Worm (Caenorhabditis elegans) whole organism, L1 larva: Measurements from ENCODE around the gene cpg-19.

ENCODE experiments used
- F16B12.6 ChIP-seq: fragments of 150-350 bp; optimal IDR thresholded peaks from 2 replicates; lab custom pipeline; 2014; ENCODE audit warnings: missing biosample characterization, missing genetic modification characterization
- aha-1 ChIP-seq: fragments of 150-350 bp; optimal IDR thresholded peaks from 2 replicates; lab custom pipeline; 2014; ENCODE audit warnings: missing biosample characterization, missing genetic modification characterization
- alr-1 ChIP-seq: fragments of 200-800 bp; sonication (Bioruptor generic); optimal IDR thresholded peaks from 2 replicates; lab custom pipeline; 2018; ENCODE audit warnings: borderline replicate concordance, mild to moderate bottlenecking, missing genetic modification characterization, missing compliant biosample characterization
- aly-2 ChIP-seq: fragments of 150-350 bp; optimal IDR thresholded peaks from 2 replicates; lab custom pipeline; 2014; ENCODE audit warnings: missing biosample characterization, missing genetic modification characterization
- blmp-1 ChIP-seq: fragments of 150-350 bp; optimal IDR thresholded peaks from 2 replicates; lab custom pipeline; 2014; ENCODE audit warnings: missing biosample characterization, missing genetic modification characterization
- ceh-8 ChIP-seq: fragments of 200-800 bp; sonication (Bioruptor generic); optimal IDR thresholded peaks from 2 replicates; lab custom pipeline; 2018; ENCODE audit warnings: mild to moderate bottlenecking, missing genetic modification characterization, moderate library complexity, missing compliant biosample characterization
- ceh-90 ChIP-seq: sonication (generic microtip); optimal IDR thresholded peaks from 2 replicates; lab custom pipeline; 2016; ENCODE audit warnings: missing genetic modification characterization, missing compliant biosample characterization
- ces-1 ChIP-seq: fragments of 150-350 bp; optimal IDR thresholded peaks from 2 replicates; lab custom pipeline; 2014; ENCODE audit warnings: missing biosample characterization, missing genetic modification reagents, missing genetic modification characterization
- efl-1 ChIP-seq, 4 experiments: fragments of 150-350 bp; optimal IDR thresholded peaks in 3 of 4; peaks in 1 of 4; 1 replicate in 1 of 4; 2 replicates in 3 of 4; lab custom pipeline; 2014; ENCODE audit warnings: missing biosample characterization in 2 of 4, missing genetic modification characterization in 2 of 4, missing genetic modification reagents in 2 of 4
- efl-3 ChIP-seq: fragments of 200-800 bp; sonication (Bioruptor generic); optimal IDR thresholded peaks from 2 replicates; lab custom pipeline; 2018; ENCODE audit warnings: mild to moderate bottlenecking, missing genetic modification characterization, missing compliant biosample characterization
- egl-27 ChIP-seq, 2 experiments: fragments of 150-350 bp in 1 of 2; sonication (generic microtip); optimal IDR thresholded peaks; 3 replicates each; lab custom pipeline; 2017 to 2018; ENCODE audit warnings: missing biosample characterization in 2 of 2, missing genetic modification characterization in 2 of 2, missing genetic modification reagents in 2 of 2
- elt-3 ChIP-seq, 6 experiments: fragments of 150-350 bp in 1 of 6; sonication (generic microtip); optimal IDR thresholded peaks; 2 replicates each; lab custom pipeline; 2017 to 2018; ENCODE audit warnings: missing biosample characterization in 6 of 6, missing genetic modification characterization in 6 of 6, inconsistent platforms in 1 of 6
- ets-5 ChIP-seq: fragments of 200-800 bp; sonication (Bioruptor generic); IDR thresholded peaks from 2 replicates; pipeline ENCODE4 v1.3.6; 2022; ENCODE audit warnings: missing genetic modification characterization, missing compliant biosample characterization
- fkh-8 ChIP-seq: sonication (generic microtip); optimal IDR thresholded peaks from 2 replicates; lab custom pipeline; 2016; ENCODE audit warnings: mild to moderate bottlenecking, missing genetic modification characterization, missing compliant biosample characterization
- hlh-4 ChIP-seq: sonication (generic microtip); optimal IDR thresholded peaks from 2 replicates; lab custom pipeline; 2016; ENCODE audit warnings: mild to moderate bottlenecking, missing genetic modification characterization, missing compliant biosample characterization
- irx-1 ChIP-seq: sonication (generic microtip); optimal IDR thresholded peaks from 2 replicates; lab custom pipeline; 2016; ENCODE audit warnings: missing genetic modification characterization, missing compliant biosample characterization
- isw-1 ChIP-seq: fragments of 200-800 bp; sonication (Bioruptor generic); IDR thresholded peaks from 2 replicates; pipeline ENCODE4 v1.3.6; 2022; ENCODE audit warnings: missing genetic modification characterization, missing compliant biosample characterization
- lin-14 ChIP-seq: fragments of 200-800 bp; sonication (Bioruptor generic); optimal IDR thresholded peaks from 2 replicates; lab custom pipeline; 2018; ENCODE audit warnings: mild to moderate bottlenecking, missing genetic modification characterization, moderate library complexity, missing compliant biosample characterization
- lin-15B ChIP-seq: fragments of 150-350 bp; sonication (generic microtip); optimal IDR thresholded peaks from 3 replicates; lab custom pipeline; 2014; ENCODE audit warnings: missing biosample characterization, missing genetic modification characterization
- lin-35 ChIP-seq, 2 experiments: fragments of 150-350 bp; optimal IDR thresholded peaks; 2 replicates each; lab custom pipeline; 2014; ENCODE audit warnings: missing biosample characterization in 2 of 2, missing genetic modification characterization in 2 of 2, missing genetic modification reagents in 2 of 2
- lir-3 ChIP-seq: sonication (generic microtip); optimal IDR thresholded peaks from 2 replicates; lab custom pipeline; 2016; ENCODE audit warnings: mild to moderate bottlenecking, missing genetic modification characterization, moderate library complexity, missing compliant biosample characterization; ENCODE audit not compliant: poor library complexity
- mab-9 ChIP-seq: fragments of 200-800 bp; sonication (Bioruptor generic); IDR thresholded peaks from 2 replicates; pipeline ENCODE4 v1.3.6; 2022; ENCODE audit warnings: missing genetic modification reagents, missing genetic modification characterization, missing compliant biosample characterization
- nhr-11 ChIP-seq: fragments of 150-350 bp; optimal IDR thresholded peaks from 2 replicates; lab custom pipeline; 2014; ENCODE audit warnings: missing biosample characterization, missing genetic modification characterization
- nhr-12 ChIP-seq: sonication (generic microtip); optimal IDR thresholded peaks from 2 replicates; lab custom pipeline; 2017; ENCODE audit warnings: missing biosample characterization, missing genetic modification characterization
- nhr-84 ChIP-seq: sonication (generic microtip); optimal IDR thresholded peaks from 2 replicates; lab custom pipeline; 2017; ENCODE audit warnings: missing biosample characterization, missing genetic modification characterization
- nhr-85 ChIP-seq: sonication (generic microtip); peaks from one replicate; lab custom pipeline; 2016; ENCODE audit warnings: missing genetic modification characterization, inconsistent platforms, missing compliant biosample characterization
- pqm-1 ChIP-seq: sonication (generic microtip); optimal IDR thresholded peaks from 3 replicates; lab custom pipeline; 2017; ENCODE audit warnings: missing biosample characterization, missing genetic modification characterization
- rnt-1 ChIP-seq: sonication (generic microtip); optimal IDR thresholded peaks from 2 replicates; lab custom pipeline; 2016; ENCODE audit warnings: mild to moderate bottlenecking, missing genetic modification characterization, moderate library complexity, missing compliant biosample characterization
- snpc-4 ChIP-seq: fragments of 150-350 bp; optimal IDR thresholded peaks from 2 replicates; lab custom pipeline; 2014; ENCODE audit warnings: missing biosample characterization, missing genetic modification characterization
- sox-4 ChIP-seq: sonication (generic microtip); optimal IDR thresholded peaks from 2 replicates; lab custom pipeline; 2016; ENCODE audit warnings: missing genetic modification characterization, missing compliant biosample characterization
- sptf-1 ChIP-seq: fragments of 150-350 bp; optimal IDR thresholded peaks from 2 replicates; lab custom pipeline; 2014; ENCODE audit warnings: missing biosample characterization, missing genetic modification characterization
- swsn-7 ChIP-seq: sonication (generic microtip); optimal IDR thresholded peaks from 2 replicates; lab custom pipeline; 2016; ENCODE audit warnings: missing genetic modification characterization, missing compliant biosample characterization
- tlp-1 ChIP-seq: fragments of 150-350 bp; optimal IDR thresholded peaks from 2 replicates; lab custom pipeline; 2014; ENCODE audit warnings: missing biosample characterization, missing genetic modification characterization
- unc-130 ChIP-seq: fragments of 150-350 bp; optimal IDR thresholded peaks from 2 replicates; lab custom pipeline; 2017; ENCODE audit warnings: missing biosample characterization, missing genetic modification characterization, inconsistent platforms
- unc-30 ChIP-seq: sonication (generic microtip); optimal IDR thresholded peaks from 2 replicates; lab custom pipeline; 2017; ENCODE audit warnings: missing biosample characterization, missing genetic modification characterization
- unc-86 ChIP-seq: sonication (generic microtip); optimal IDR thresholded peaks from 2 replicates; lab custom pipeline; 2016; ENCODE audit warnings: missing genetic modification characterization, missing compliant biosample characterization
- vab-15 ChIP-seq: sonication (generic microtip); optimal IDR thresholded peaks from 2 replicates; lab custom pipeline; 2017; ENCODE audit warnings: missing genotype, mild to moderate bottlenecking, missing genetic modification characterization, missing compliant biosample characterization
- zag-1 ChIP-seq: fragments of 150-350 bp; optimal IDR thresholded peaks from 2 replicates; lab custom pipeline; 2014; ENCODE audit warnings: missing biosample characterization, missing genetic modification characterization

cpg-19 gene

DNA sequence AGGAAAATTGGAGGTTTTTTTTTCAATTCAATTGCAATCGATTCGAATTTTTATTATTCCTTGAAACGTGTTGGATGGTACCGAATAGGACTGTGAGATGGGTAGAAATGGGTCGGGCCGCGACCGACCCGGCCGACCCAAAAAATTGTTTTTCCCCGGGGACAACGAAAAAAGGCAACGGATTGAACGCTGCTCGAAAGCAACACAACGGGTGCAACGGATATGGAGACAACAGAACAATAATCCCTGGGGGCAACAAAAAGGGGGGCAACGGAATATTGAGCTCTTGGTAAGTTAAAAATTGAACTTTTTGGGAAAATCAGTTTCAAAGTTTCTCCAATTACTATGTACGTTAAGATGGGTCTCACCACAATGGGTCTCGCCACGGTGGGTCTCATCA lies 1.7 kb downstream of the cpg-19 start:
- TF ChIP-seq efl-1 (optimal IDR thresholded peaks at IDR 0.05; lab: Kevin White, UChicago) (no peak), efl-1 (GFP tag; optimal IDR thresholded peaks at IDR 0.05 in 1 of 2; lab: Kevin White, UChicago) (peak in 1 of 2 experiments; percentile 52), unc-130 (tag; lab: Kevin White, UChicago) (no peak)

- TF ChIP-seq blmp-1 (tag; lab: Kevin White, UChicago) = peak; percentile 56
- no peak for TF ChIP-seq egl-27 (tag; optimal IDR thresholded peaks at IDR 0.05; lab: Kevin White, UChicago)
- no peak for TF ChIP-seq efl-1 (optimal IDR thresholded peaks at IDR 0.05; lab: Kevin White, UChicago)
- TF ChIP-seq efl-1 (GFP tag; optimal IDR thresholded peaks at IDR 0.05 in 1 of 2; lab: Kevin White, UChicago) = peak in 1 of 2 experiments; percentile 54
Measured at ce11 chrX:16625078-16625808, 3.6 kb downstream of the cpg-19 start.

- TF ChIP-seq nhr-12 = no peak
- no peak for TF ChIP-seq snpc-4 (tag; lab: Kevin White, UChicago)
- TF ChIP-seq ets-5 (GFP tag; lab: Robert Waterston, UW) = no peak
- TF ChIP-seq nhr-11 (tag; lab: Kevin White, UChicago) = no peak
- no peak for TF ChIP-seq lir-3 (tag; lab: Kevin White, UChicago)
- TF ChIP-seq sox-4 (tag; lab: Kevin White, UChicago) = no peak
- TF ChIP-seq lin-15B (tag; lab: Kevin White, UChicago) = no peak
- no peak for TF ChIP-seq efl-3 (GFP tag; lab: Kevin White, UChicago)
- no peak for TF ChIP-seq ceh-8 (GFP tag; lab: Kevin White, UChicago)
- TF ChIP-seq egl-27 (tag; optimal IDR thresholded peaks at IDR 0.05; lab: Kevin White, UChicago) = no peak
- TF ChIP-seq hlh-4 (tag; lab: Kevin White, UChicago) = no peak
- TF ChIP-seq, all 84 proteins: peak for 0
Measured at ce11 chrX:16626817-16627216, 5.2 kb downstream of the cpg-19 start.

- TF ChIP-seq snpc-4 (tag; lab: Kevin White, UChicago) = peak; percentile 92
- TF ChIP-seq aha-1 (tag; lab: Kevin White, UChicago) = no peak
Measured at ce11 chrX:16629168-16629567, 7.6 kb downstream of the cpg-19 start.

ce11 chrX:16629773-16630172 lies 8.2 kb downstream of the cpg-19 start:
- TF ChIP-seq zag-1 (tag; lab: Kevin White, UChicago) (no peak), fkh-8 (tag; lab: Kevin White, UChicago) (no peak), lir-3 (tag; lab: Kevin White, UChicago) (no peak), alr-1 (tag; lab: Kevin White, UChicago) (no peak), vab-15 (tag; lab: Kevin White, UChicago) (no peak), elt-3 (tag; optimal IDR thresholded peaks at IDR 0.05; lab: Kevin White, UChicago) (no peak), aly-2 (tag; lab: Kevin White, UChicago) (no peak), efl-1 (optimal IDR thresholded peaks at IDR 0.05; lab: Kevin White, UChicago) (no peak), efl-1 (GFP tag; optimal IDR thresholded peaks at IDR 0.05 in 1 of 2; lab: Kevin White, UChicago) (peak in 1 of 2 experiments; percentile 29), rnt-1 (tag; lab: Kevin White, UChicago) (no peak), sptf-1 (tag; lab: Kevin White, UChicago) (no peak), mab-9 (no peak), lin-14 (no peak), blmp-1 (tag; lab: Kevin White, UChicago) (peak; percentile 85)

DNA sequence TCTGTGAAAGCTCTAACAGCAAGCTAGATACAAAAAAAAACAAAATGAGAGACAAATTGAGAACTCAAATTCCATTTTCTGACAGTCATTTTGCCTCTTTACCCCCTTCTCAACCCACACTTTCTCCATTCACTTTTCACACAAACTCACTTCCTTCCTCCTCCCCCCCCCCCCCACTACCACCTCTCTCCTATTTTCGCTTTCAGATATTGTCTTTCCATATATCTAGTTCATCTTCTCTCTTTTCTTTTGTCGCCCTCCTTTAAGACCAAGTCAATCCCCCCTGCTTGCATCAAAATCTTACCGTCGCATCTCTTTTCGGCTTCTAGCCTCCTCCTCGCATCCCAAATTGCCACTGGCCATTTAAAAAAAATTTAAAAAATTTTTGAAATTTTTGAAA lies 10.2 kb downstream of the cpg-19 start:
- TF ChIP-seq blmp-1 (tag; lab: Kevin White, UChicago) = peak; percentile 88
- no peak for TF ChIP-seq nhr-12
- TF ChIP-seq, all 84 proteins: peak for 1

DNA sequence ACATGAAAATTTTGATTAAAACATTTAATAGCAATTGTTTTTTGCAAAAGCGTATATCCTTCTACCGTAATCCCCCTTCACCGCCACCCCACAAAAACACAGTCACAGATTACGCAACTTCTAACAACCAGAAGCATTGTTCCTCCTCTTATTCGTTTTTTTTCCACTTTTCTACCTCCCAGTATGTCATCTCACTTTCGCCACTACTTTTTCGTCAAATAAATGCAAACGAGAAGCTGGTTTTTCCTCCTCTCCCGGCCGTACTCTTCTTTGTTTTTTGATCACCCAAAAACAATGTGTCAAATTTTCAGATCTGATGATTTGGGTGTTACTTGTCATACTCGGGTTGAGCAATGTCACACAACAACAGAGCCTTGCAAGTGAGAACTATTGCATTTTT lies 11.4 kb downstream of the cpg-19 start, which contains the start of gene C06G1.1:
Gene C06G1.1 (plus strand): TSS at position 301 of the 400 bp plus-strand sequence.
- TF ChIP-seq ceh-8 (GFP tag; lab: Kevin White, UChicago) = no peak
- no peak for TF ChIP-seq alr-1 (tag; lab: Kevin White, UChicago)
- TF ChIP-seq unc-30 (tag; lab: Kevin White, UChicago) = no peak
- TF ChIP-seq irx-1 (tag; lab: Kevin White, UChicago) = no peak
- TF ChIP-seq ces-1 (GFP tag; lab: Kevin White, UChicago) = no peak
- no peak for TF ChIP-seq unc-86 (tag; lab: Kevin White, UChicago)
- no peak for TF ChIP-seq pqm-1 (tag; lab: Kevin White, UChicago)
- TF ChIP-seq nhr-85 (tag; lab: Kevin White, UChicago) = no peak
- no peak for TF ChIP-seq nhr-84 (tag; lab: Kevin White, UChicago)
- no peak for TF ChIP-seq lin-15B (tag; lab: Kevin White, UChicago)
- no peak for TF ChIP-seq swsn-7
- TF ChIP-seq isw-1 (GFP tag; lab: Robert Waterston, UW) = no peak
- TF ChIP-seq blmp-1 (tag; lab: Kevin White, UChicago) = no peak
- no peak for TF ChIP-seq ceh-90 (tag; lab: Kevin White, UChicago)
- no peak for TF ChIP-seq lin-35 (GFP tag; optimal IDR thresholded peaks at IDR 0.05; lab: Kevin White, UChicago)
- no peak for TF ChIP-seq F16B12.6
- TF ChIP-seq tlp-1 = no peak
